Fruit fly (Drosophila melanogaster): ENCODE results near the gene SkpC.

The SkpC gene

dm6 chrX:19815772-19816171, at the start of gene SkpC:
TSS of gene SkpC (plus strand) at chrX:19816072.
- TF ChIP-seq CG31627 (GFP tag; optimal IDR thresholded peaks at IDR 0.05) (no peak), spab (GFP tag; optimal IDR thresholded peaks at IDR 0.05) (no peak), CG6276 (GFP tag; optimal IDR thresholded peaks at IDR 0.05) (no peak), pdm3 (GFP tag; optimal IDR thresholded peaks at IDR 0.05) (no peak), Sox102F (GFP tag; optimal IDR thresholded peaks at IDR 0.05) (no peak), fd59A (GFP tag; optimal IDR thresholded peaks at IDR 0.05) (no peak), Lpt (GFP tag; optimal IDR thresholded peaks at IDR 0.05) (no peak)

- TF ChIP-seq Eip93F (GFP tag; optimal IDR thresholded peaks at IDR 0.05) (no peak), CG3919 (GFP tag; optimal IDR thresholded peaks at IDR 0.05) (peak; percentile 62), Lpt (GFP tag; optimal IDR thresholded peaks at IDR 0.05) (no peak), Blimp-1 (GFP tag; optimal IDR thresholded peaks at IDR 0.05) (no peak), acj6 (GFP tag; optimal IDR thresholded peaks at IDR 0.05) (peak; percentile 32), Sox15 (GFP tag; optimal IDR thresholded peaks at IDR 0.05) (peak; percentile 17), Hr38 (GFP tag; optimal IDR thresholded peaks at IDR 0.05) (no peak), fkh (GFP tag; optimal IDR thresholded peaks at IDR 0.05) (no peak), CG10669 (GFP tag; optimal IDR thresholded peaks at IDR 0.05) (peak; percentile 56), CG11294 (GFP tag; IDR thresholded peaks at IDR 0.05) (no peak), eg (GFP tag; IDR thresholded peaks at IDR 0.05) (peak; percentile 38; the same call in 1 of the 3 replicates), Ets96B (tag; optimal IDR thresholded peaks at IDR 0.05) (peak; percentile 30), dsx (GFP tag; optimal IDR thresholded peaks at IDR 0.05; ENCODE audit: poor library complexity, severe bottlenecking) (peak; percentile 37), CG6276 (GFP tag; optimal IDR thresholded peaks at IDR 0.05) (no peak), fd85E (GFP tag; optimal IDR thresholded peaks at IDR 0.05) (no peak), spab (GFP tag; optimal IDR thresholded peaks at IDR 0.05) (peak; percentile 41), Smox (GFP tag; optimal IDR thresholded peaks at IDR 0.05) (peak; percentile 55), salr (GFP tag; optimal IDR thresholded peaks at IDR 0.05) (peak in 1 of 2 experiments; percentile 17), OdsH (GFP tag; optimal IDR thresholded peaks at IDR 0.05) (peak; percentile 49), CG8319 (GFP tag; optimal IDR thresholded peaks at IDR 0.05) (peak; percentile 4), cyc (GFP tag; optimal IDR thresholded peaks at IDR 0.05) (peak; percentile 57), net (GFP tag; optimal IDR thresholded peaks at IDR 0.05) (peak; percentile 31), achi (GFP tag; optimal IDR thresholded peaks at IDR 0.05) (peak; percentile 34), pdm3 (GFP tag; optimal IDR thresholded peaks at IDR 0.05) (peak; percentile 46), Hr4 (GFP tag; optimal IDR thresholded peaks at IDR 0.05) (peak; percentile 11), CG34406 (GFP tag; optimal IDR thresholded peaks at IDR 0.05) (peak; percentile 39), topi (GFP tag; optimal IDR thresholded peaks at IDR 0.05) (peak; percentile 71), dac (GFP tag; optimal IDR thresholded peaks at IDR 0.05) (no peak), CG6854 (GFP tag; optimal IDR thresholded peaks at IDR 0.05) (no peak), esn (GFP tag; optimal IDR thresholded peaks at IDR 0.05) (peak; percentile 66), CG7368 (GFP tag; optimal IDR thresholded peaks at IDR 0.05) (peak; percentile 39), fd59A (GFP tag; optimal IDR thresholded peaks at IDR 0.05) (peak; percentile 28), Eip78C (GFP tag) (peak; percentile 82), CG10631 (GFP tag; optimal IDR thresholded peaks at IDR 0.05) (peak; percentile 51), CG6792 (GFP tag; optimal IDR thresholded peaks at IDR 0.05) (peak; percentile 33), CG32006 (GFP tag; optimal IDR thresholded peaks at IDR 0.05) (peak; percentile 39), Hr39 (GFP tag; optimal IDR thresholded peaks at IDR 0.05) (peak; percentile 68), Sox102F (GFP tag; optimal IDR thresholded peaks at IDR 0.05) (peak; percentile 50), Sox14 (GFP tag; optimal IDR thresholded peaks at IDR 0.05) (peak; percentile 57), CG11902 (GFP tag; optimal IDR thresholded peaks at IDR 0.05) (no peak), Met (GFP tag; optimal IDR thresholded peaks at IDR 0.05) (peak; percentile 74), CG11762 (GFP tag; optimal IDR thresholded peaks at IDR 0.05; ENCODE audit: insufficient read depth) (no peak), CG8632 (GFP tag; optimal IDR thresholded peaks at IDR 0.05) (peak; percentile 28), CG9139 (GFP tag; optimal IDR thresholded peaks at IDR 0.05) (peak; percentile 33), ss (GFP tag; optimal IDR thresholded peaks at IDR 0.05) (peak; percentile 23 to 40), CG16779 (tag; optimal IDR thresholded peaks at IDR 0.05) (no peak)
These were observed 45.9 kb upstream of the SkpC start for dm6 chrX:19769821-19770519.

All from whole organism, prepupa.